Worm (Caenorhabditis elegans) whole organism, midembryonic: ENCODE data around the gene zipt-2.1.

ENCODE experiments used
- T22C8.4 ChIP-seq: fragments of 200-800 bp; sonication (Bioruptor generic); IDR thresholded peaks from 2 replicates; pipeline ENCODE4 v1.3.6; 2022; ENCODE audit warnings: missing genetic modification characterization, missing compliant biosample characterization
- cog-1 ChIP-seq: sonication (generic microtip); optimal IDR thresholded peaks from 2 replicates; lab custom pipeline; 2016; ENCODE audit warnings: missing genetic modification characterization, missing compliant biosample characterization
- flt-1 ChIP-seq: fragments of 200-800 bp; sonication (Bioruptor generic); IDR thresholded peaks from 2 replicates; pipeline ENCODE4 v1.3.6; 2022; ENCODE audit warnings: missing genetic modification characterization, missing compliant biosample characterization
- klf-2 ChIP-seq: fragments of 200-800 bp; sonication (Bioruptor generic); conservative IDR thresholded peaks from 2 replicates; pipeline ENCODE4 v1.3.6; 2022; ENCODE audit warnings: missing genetic modification reagents, missing genetic modification characterization, missing compliant biosample characterization
- med-1 ChIP-seq: sonication (generic microtip); optimal IDR thresholded peaks from 2 replicates; lab custom pipeline; 2017; ENCODE audit warnings: missing genetic modification characterization, mild to moderate bottlenecking, missing compliant biosample characterization, antibody characterized with exemption, missing genetic modification reagents; ENCODE audit not compliant: insufficient read depth
- ref-1 ChIP-seq: fragments of 200-800 bp; sonication (Bioruptor generic); conservative IDR thresholded peaks from 2 replicates; pipeline ENCODE4 v1.3.6; 2022; ENCODE audit warnings: missing genetic modification reagents, missing genetic modification characterization, missing compliant biosample characterization
- tab-1 ChIP-seq: fragments of 200-800 bp; sonication (Bioruptor generic); IDR thresholded peaks from 2 replicates; pipeline ENCODE4 v1.3.6; 2022; ENCODE audit warnings: missing genetic modification characterization, missing compliant biosample characterization
- ztf-23 ChIP-seq: fragments of 200-800 bp; sonication (Bioruptor generic); IDR thresholded peaks from 2 replicates; pipeline ENCODE4 v1.3.6; 2022; ENCODE audit warnings: missing genetic modification reagents, missing genetic modification characterization, missing compliant biosample characterization
- ztf-29 ChIP-seq: fragments of 200-800 bp; sonication (Bioruptor generic); IDR thresholded peaks from 2 replicates; pipeline ENCODE4 v1.3.6; 2022; ENCODE audit warnings: missing genetic modification reagents, missing genetic modification characterization, missing compliant biosample characterization

DNA sequence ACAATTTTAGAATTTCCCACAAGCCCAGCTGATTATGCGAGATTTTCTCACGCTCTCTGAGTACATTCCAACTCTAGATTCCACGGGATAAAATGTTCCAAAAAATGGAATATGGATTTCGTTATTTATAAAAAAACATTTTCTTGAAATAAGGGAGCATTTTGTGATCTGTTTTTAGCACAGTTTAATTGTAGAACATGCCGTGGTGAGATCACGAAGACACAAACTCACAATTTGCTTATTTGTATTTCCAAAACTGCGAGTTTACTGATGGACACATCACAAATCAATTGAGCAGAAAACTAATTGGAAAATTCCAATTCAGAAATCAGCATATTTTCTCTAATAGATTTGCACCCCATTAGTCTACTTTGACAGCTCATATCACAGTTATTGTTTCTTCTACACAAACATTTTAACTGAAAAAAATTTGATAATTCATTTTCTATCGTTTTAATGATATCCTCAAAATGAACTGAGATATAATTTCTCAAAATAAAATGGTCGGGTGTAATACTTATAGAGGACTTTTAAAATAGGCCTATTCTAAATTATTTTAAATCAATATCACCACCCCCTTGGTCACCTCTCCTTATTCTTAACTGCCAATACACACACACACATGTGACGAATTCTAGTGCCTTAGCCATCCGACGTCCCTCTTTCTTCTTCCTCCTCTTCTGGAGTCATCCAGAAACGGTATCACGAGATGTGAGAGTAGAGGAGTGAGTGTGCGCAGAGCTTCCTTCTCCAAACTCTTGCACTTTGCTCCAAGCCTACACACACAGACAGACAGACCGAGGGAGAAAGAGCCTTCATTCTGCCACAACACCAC lies 21.6 kb downstream of the zipt-2.1 start:
- TF ChIP-seq tab-1 (no peak), ref-1 (GFP tag; lab: Robert Waterston, UW) (no peak), flt-1 (GFP tag; lab: Robert Waterston, UW) (no peak), klf-2 (GFP tag; lab: Robert Waterston, UW) (no peak), med-1 (GFP tag; lab: Kevin White, UChicago) (no peak), ztf-23 (GFP tag; lab: Robert Waterston, UW) (no peak), T22C8.4 (GFP tag; lab: Robert Waterston, UW) (no peak), ztf-29 (no peak), cog-1 (tag; lab: Kevin White, UChicago) (no peak)
